Fruit fly (Drosophila melanogaster) whole organism, embryonic: ENCODE data around the gene synr.

ENCODE experiments used
- Atf-2 ChIP-seq: fragments of 200-800 bp; sonication (Bioruptor generic); optimal IDR thresholded peaks from 2 replicates; lab custom pipeline; 2016; ENCODE audit warnings: missing biosample characterization, missing genetic modification characterization
- CG13894 ChIP-seq: fragments of 200-800 bp; sonication (Bioruptor generic); optimal IDR thresholded peaks from 3 replicates; lab custom pipeline; 2018; ENCODE audit warnings: missing biosample characterization, mild to moderate bottlenecking, missing genetic modification characterization, moderate library complexity
- CG1529 ChIP-seq: fragments of 200-800 bp; sonication (Bioruptor generic); optimal IDR thresholded peaks from 3 replicates; lab custom pipeline; 2018; ENCODE audit warnings: missing biosample characterization, missing genetic modification characterization
- CG1602 ChIP-seq: fragments of 200-800 bp; sonication (Bioruptor generic); optimal IDR thresholded peaks from 3 replicates; lab custom pipeline; 2016; ENCODE audit warnings: missing biosample characterization, missing genetic modification characterization
- CG17912 ChIP-seq: fragments of 200-800 bp; sonication (Bioruptor generic); optimal IDR thresholded peaks from 2 replicates; lab custom pipeline; 2018; ENCODE audit warnings: missing biosample characterization, mild to moderate bottlenecking, missing genetic modification characterization
- CG34376 ChIP-seq: fragments of 200-800 bp; sonication (Bioruptor generic); optimal IDR thresholded peaks from 2 replicates; lab custom pipeline; 2018; ENCODE audit warnings: missing biosample characterization, mild to moderate bottlenecking, missing genetic modification characterization
- CG5245 ChIP-seq: fragments of 200-800 bp; sonication (Bioruptor generic); optimal IDR thresholded peaks from 3 replicates; lab custom pipeline; 2016; ENCODE audit warnings: missing biosample characterization, missing genetic modification characterization
- CG6254 ChIP-seq: fragments of 200-800 bp; sonication (Bioruptor generic); optimal IDR thresholded peaks from 3 replicates; lab custom pipeline; 2017; ENCODE audit warnings: mild to moderate bottlenecking, missing biosample characterization, missing genetic modification reagents, missing genetic modification characterization
- CG7839 ChIP-seq: fragments of 200-800 bp; sonication (Bioruptor generic); optimal IDR thresholded peaks from 3 replicates; lab custom pipeline; 2018; ENCODE audit warnings: missing biosample characterization, mild to moderate bottlenecking, missing genetic modification characterization, moderate library complexity
- CkIIα-i1 ChIP-seq: fragments of 200-800 bp; sonication (Bioruptor generic); IDR thresholded peaks from 2 replicates; pipeline ENCODE4 v1.3.6; 2022; ENCODE audit warnings: missing biosample characterization, missing genetic modification characterization
- D19B ChIP-seq: fragments of 200-800 bp; sonication (Bioruptor generic); optimal IDR thresholded peaks from 2 replicates; lab custom pipeline; 2017; ENCODE audit warnings: missing biosample characterization, mild to moderate bottlenecking, missing genetic modification characterization
- Dip2 ChIP-seq: fragments of 200-800 bp; sonication (Bioruptor generic); IDR thresholded peaks from 2 replicates; pipeline ENCODE4 v1.3.6; 2022; ENCODE audit warnings: missing biosample characterization, missing genetic modification characterization
- Doc3 ChIP-seq: fragments of 200-800 bp; sonication (Bioruptor generic); IDR thresholded peaks from 3 replicates; pipeline ENCODE4 v1.3.6; 2022; ENCODE audit warnings: missing biosample characterization, missing genetic modification characterization; ENCODE audit not compliant: partially characterized antibody
- ERR ChIP-seq: fragments of 200-800 bp; sonication (Bioruptor generic); optimal IDR thresholded peaks from 2 replicates; lab custom pipeline; 2016; ENCODE audit warnings: missing biosample characterization, missing genetic modification characterization
- Eip74EF ChIP-seq, 2 experiments: fragments of 200-800 bp in 1 of 2; fragments of >200 bp in 1 of 2; sonication (Bioruptor generic) in 1 of 2; optimal IDR thresholded peaks; 2 replicates each; lab custom pipeline; 2017 to 2019; ENCODE audit warnings: missing biosample characterization in 2 of 2, missing genetic modification characterization in 2 of 2, mild to moderate bottlenecking in 1 of 2, moderate library complexity in 1 of 2
- Fer2 ChIP-seq: fragments of 200-800 bp; sonication (Bioruptor generic); optimal IDR thresholded peaks from 2 replicates; lab custom pipeline; 2018; ENCODE audit warnings: missing biosample characterization, mild to moderate bottlenecking, missing genetic modification characterization, moderate library complexity
- HLHmδ ChIP-seq: fragments of 200-800 bp; sonication (Bioruptor generic); optimal IDR thresholded peaks from 2 replicates; lab custom pipeline; 2018; ENCODE audit warnings: missing biosample characterization, mild to moderate bottlenecking, missing genetic modification characterization, moderate library complexity
- Hr3 ChIP-seq: fragments of 200-800 bp; sonication (Bioruptor generic); optimal IDR thresholded peaks from 3 replicates; lab custom pipeline; 2016; ENCODE audit warnings: missing biosample characterization, missing genetic modification characterization
- Poxn ChIP-seq: fragments of 200-800 bp; sonication (Bioruptor generic); IDR thresholded peaks from 2 replicates; pipeline ENCODE4 v1.3.6; 2022; ENCODE audit warnings: missing biosample characterization, missing genetic modification characterization
- Ptx1 ChIP-seq: fragments of 200-800 bp; sonication (Bioruptor generic); IDR thresholded peaks from 2 replicates; pipeline ENCODE4 v1.3.6; 2022; ENCODE audit warnings: missing biosample characterization, missing genetic modification characterization
- Vsx1 ChIP-seq: fragments of 200-800 bp; sonication (Bioruptor generic); optimal IDR thresholded peaks from 2 replicates; lab custom pipeline; 2017; ENCODE audit warnings: missing biosample characterization, mild to moderate bottlenecking, missing genetic modification characterization, missing genetic modification reagents
- Xbp1 ChIP-seq: fragments of 200-800 bp; sonication (Bioruptor generic); optimal IDR thresholded peaks from 3 replicates; lab custom pipeline; 2016; ENCODE audit warnings: missing biosample characterization, mild to moderate bottlenecking, missing genetic modification characterization
- Xrp1 ChIP-seq: fragments of 200-800 bp; sonication (Bioruptor generic); IDR thresholded peaks from 2 replicates; pipeline ENCODE4 v1.3.6; 2022; ENCODE audit warnings: missing biosample characterization, missing genetic modification characterization
- ara ChIP-seq: fragments of 200-800 bp; sonication (Bioruptor generic); IDR thresholded peaks from 2 replicates; pipeline ENCODE4 v1.3.6; 2022; ENCODE audit warnings: missing biosample characterization, missing genetic modification characterization
- ash1 ChIP-seq: fragments of 200-800 bp; sonication (Bioruptor generic); optimal IDR thresholded peaks from 2 replicates; lab custom pipeline; 2018; ENCODE audit warnings: missing biosample characterization, mild to moderate bottlenecking, missing genetic modification characterization
- chm ChIP-seq: fragments of 200-800 bp; sonication (Bioruptor generic); IDR thresholded peaks from 2 replicates; pipeline ENCODE4 v1.3.6; 2022; ENCODE audit warnings: missing biosample characterization, missing genetic modification characterization
- chn ChIP-seq: fragments of 200-800 bp; sonication (Bioruptor generic); optimal IDR thresholded peaks from 2 replicates; lab custom pipeline; 2016; ENCODE audit warnings: missing biosample characterization, missing genetic modification characterization
- crc ChIP-seq: fragments of 200-800 bp; sonication (Bioruptor generic); optimal IDR thresholded peaks from 2 replicates; lab custom pipeline; 2016; ENCODE audit warnings: missing biosample characterization, missing genetic modification characterization
- dati ChIP-seq: fragments of 200-800 bp; sonication (Bioruptor generic); IDR thresholded peaks from 2 replicates; pipeline ENCODE4 v1.3.6; 2022; ENCODE audit warnings: missing biosample characterization, missing genetic modification characterization
- dmrt99B ChIP-seq: fragments of 200-800 bp; sonication (Bioruptor generic); optimal IDR thresholded peaks from 2 replicates; lab custom pipeline; 2018; ENCODE audit warnings: missing biosample characterization, mild to moderate bottlenecking, missing genetic modification characterization, moderate library complexity
- eve ChIP-seq, 2 experiments: fragments of >200 bp; optimal IDR thresholded peaks; 2 replicates each; lab custom pipeline; 2017; ENCODE audit warnings: missing biosample characterization in 2 of 2, missing genetic modification characterization in 2 of 2
- fru ChIP-seq: fragments of >200 bp; optimal IDR thresholded peaks from 2 replicates; lab custom pipeline; 2017
- gcm2 ChIP-seq: fragments of 200-800 bp; sonication (Bioruptor generic); optimal IDR thresholded peaks from 2 replicates; lab custom pipeline; 2016; ENCODE audit warnings: missing biosample characterization, missing genetic modification characterization
- hth ChIP-seq: fragments of >200 bp; optimal IDR thresholded peaks from 2 replicates; lab custom pipeline; 2017; ENCODE audit warnings: inconsistent platforms
- lab ChIP-seq: fragments of 200-800 bp; sonication (Bioruptor generic); optimal IDR thresholded peaks from 3 replicates; lab custom pipeline; 2017; ENCODE audit warnings: missing biosample characterization, missing genetic modification characterization, mild to moderate bottlenecking, moderate library complexity, missing genetic modification reagents
- mam ChIP-seq: fragments of 200-800 bp; sonication (Bioruptor generic); optimal IDR thresholded peaks from 3 replicates; lab custom pipeline; 2016; ENCODE audit warnings: missing biosample characterization, missing genetic modification characterization
- mirr ChIP-seq: fragments of 200-800 bp; sonication (Bioruptor generic); optimal IDR thresholded peaks from 3 replicates; lab custom pipeline; 2018; ENCODE audit warnings: missing biosample characterization, mild to moderate bottlenecking, missing genetic modification characterization
- org-1 ChIP-seq: fragments of 200-800 bp; sonication (Bioruptor generic); optimal IDR thresholded peaks from 2 replicates; lab custom pipeline; 2017; ENCODE audit warnings: missing biosample characterization, missing genetic modification characterization
- peb ChIP-seq: fragments of 200-800 bp; sonication (Bioruptor generic); IDR thresholded peaks from 2 replicates; pipeline ENCODE4 v1.3.6; 2022; ENCODE audit warnings: missing biosample characterization, missing genetic modification characterization
- rib ChIP-seq: fragments of 200-800 bp; sonication (Bioruptor generic); IDR thresholded peaks from 2 replicates; pipeline ENCODE4 v1.3.6; 2022; ENCODE audit warnings: missing biosample characterization, missing genetic modification characterization
- salm ChIP-seq: fragments of 200-800 bp; sonication (Bioruptor generic); optimal IDR thresholded peaks from 2 replicates; lab custom pipeline; 2018; ENCODE audit warnings: missing biosample characterization, mild to moderate bottlenecking, missing genetic modification characterization
- seq ChIP-seq: fragments of 200-800 bp; sonication (Bioruptor generic); IDR thresholded peaks from 2 replicates; pipeline ENCODE4 v1.3.6; 2022; ENCODE audit warnings: missing biosample characterization, missing genetic modification characterization
- shn ChIP-seq: fragments of 200-800 bp; sonication (Bioruptor generic); optimal IDR thresholded peaks from 3 replicates; lab custom pipeline; 2016; ENCODE audit warnings: missing biosample characterization, missing genetic modification characterization
- sima ChIP-seq: fragments of 200-800 bp; sonication (Bioruptor generic); optimal IDR thresholded peaks from 2 replicates; lab custom pipeline; 2016; ENCODE audit warnings: missing biosample characterization, missing genetic modification characterization
- sob ChIP-seq: fragments of 200-800 bp; sonication (Bioruptor generic); IDR thresholded peaks from 2 replicates; pipeline ENCODE4 v1.3.6; 2022; ENCODE audit warnings: missing biosample characterization, missing genetic modification characterization
- sqz ChIP-seq: fragments of 200-800 bp; sonication (Bioruptor generic); optimal IDR thresholded peaks from 3 replicates; lab custom pipeline; 2018; ENCODE audit warnings: missing biosample characterization, mild to moderate bottlenecking, missing genetic modification characterization
- stc ChIP-seq: fragments of 200-800 bp; sonication (Bioruptor generic); IDR thresholded peaks from 2 replicates; pipeline ENCODE4 v1.3.6; 2022; ENCODE audit warnings: missing biosample characterization, missing genetic modification characterization
- stwl ChIP-seq: fragments of 200-800 bp; sonication (Bioruptor generic); optimal IDR thresholded peaks from 3 replicates; lab custom pipeline; 2018; ENCODE audit warnings: missing biosample characterization, mild to moderate bottlenecking, missing genetic modification characterization, moderate library complexity
- tll ChIP-seq, 2 experiments: fragments of 200-800 bp in 1 of 2; fragments of >200 bp in 1 of 2; sonication (Bioruptor generic) in 1 of 2; optimal IDR thresholded peaks; 2 replicates each; lab custom pipeline; 2017 to 2019; ENCODE audit warnings: missing biosample characterization in 2 of 2, missing genetic modification characterization in 2 of 2, mild to moderate bottlenecking in 1 of 2, moderate library complexity in 1 of 2
- tna ChIP-seq: fragments of 200-800 bp; sonication (Bioruptor generic); IDR thresholded peaks from 2 replicates; pipeline ENCODE4 v1.3.6; 2022; ENCODE audit warnings: missing biosample characterization, missing genetic modification characterization; ENCODE audit not compliant: partially characterized antibody
- tup ChIP-seq: fragments of 200-800 bp; sonication (Bioruptor generic); optimal IDR thresholded peaks from 2 replicates; lab custom pipeline; 2016; ENCODE audit warnings: missing biosample characterization, mild to moderate bottlenecking, missing genetic modification characterization, moderate library complexity
- wek ChIP-seq: fragments of 200-800 bp; sonication (Bioruptor generic); optimal IDR thresholded peaks from 3 replicates; lab custom pipeline; 2018; ENCODE audit warnings: missing biosample characterization, mild to moderate bottlenecking, missing genetic modification characterization, moderate library complexity

Gene synr

DNA sequence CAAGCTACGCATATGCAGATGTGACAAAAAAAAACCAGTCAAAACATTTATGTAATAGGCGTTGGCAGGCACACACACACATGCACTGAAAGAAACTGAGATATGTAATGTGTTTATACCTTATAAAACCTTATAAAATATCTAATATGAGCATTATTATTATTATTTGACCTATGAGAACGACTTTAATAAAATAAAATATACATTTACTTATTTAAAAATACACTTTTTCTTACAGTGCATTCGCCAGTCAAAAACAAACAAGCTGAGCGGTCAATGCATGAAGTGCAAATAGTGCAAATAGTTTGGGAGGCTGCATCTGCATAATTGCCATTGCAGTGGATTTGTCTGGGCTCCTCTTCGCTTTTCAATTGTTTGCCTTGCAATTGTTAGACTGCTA, 34.6 kb upstream of the synr start (continued):
- TF ChIP-seq sima (GFP tag; lab: Kevin White, UChicago): no peak
- TF ChIP-seq dmrt99B: peak; percentile 93
- TF ChIP-seq mam: no peak
- TF ChIP-seq seq (GFP tag; lab: Robert Waterston, UW): peak; percentile 60; the same call in 1 of the 2 replicates
- peak; percentile 23 for TF ChIP-seq Fer2
- peak; percentile 43 for TF ChIP-seq wek
- TF ChIP-seq Dip2 (GFP tag; lab: Robert Waterston, UW): no peak
- TF ChIP-seq Eip74EF (GFP tag; optimal IDR thresholded peaks at IDR 0.05; lab: Kevin White, UChicago): peak in 1 of 2 experiments; percentile 84
- peak; percentile 77 for TF ChIP-seq Xbp1
- no peak for TF ChIP-seq Doc3 (GFP tag; lab: Robert Waterston, UW)
- no peak for TF ChIP-seq shn (GFP tag; lab: Kevin White, UChicago)
- no peak for TF ChIP-seq crc (GFP tag; lab: Kevin White, UChicago)
- TF ChIP-seq Ptx1 (GFP tag; lab: Robert Waterston, UW): peak; percentile 76
- TF ChIP-seq rib (GFP tag; lab: Robert Waterston, UW): no peak
- peak; percentile 11 for TF ChIP-seq CG17912 (GFP tag; lab: Kevin White, UChicago)
- TF ChIP-seq CG1529: peak; percentile 68
- no peak for TF ChIP-seq D19B (GFP tag; lab: Kevin White, UChicago)
- TF ChIP-seq ERR: no peak
- TF ChIP-seq CG6254 (GFP tag; lab: Kevin White, UChicago): peak; percentile 36
- peak; percentile 64 for TF ChIP-seq sqz (GFP tag; lab: Kevin White, UChicago)
- TF ChIP-seq CG5245 (GFP tag; lab: Kevin White, UChicago): peak; percentile 55
- no peak for TF ChIP-seq tll (GFP tag; optimal IDR thresholded peaks at IDR 0.05; lab: Kevin White, UChicago)
- no peak for TF ChIP-seq chn
- peak; percentile 70 for TF ChIP-seq CG7839 (tag; lab: Kevin White, UChicago)
- no peak for TF ChIP-seq ash1
- no peak for TF ChIP-seq mirr (GFP tag; lab: Kevin White, UChicago)
- TF ChIP-seq Poxn (GFP tag; lab: Robert Waterston, UW): no peak
- TF ChIP-seq org-1 (GFP tag; lab: Kevin White, UChicago): peak; percentile 62
- TF ChIP-seq hth (lab: Kevin White, UChicago): no peak
- no peak for TF ChIP-seq gcm2
- TF ChIP-seq ara: no peak; the same call in 1 of the 2 replicates
- no peak for TF ChIP-seq fru (lab: Kevin White, UChicago)
- TF ChIP-seq Atf-2 (GFP tag; lab: Kevin White, UChicago): no peak
- no peak for TF ChIP-seq CG13894 (tag; lab: Kevin White, UChicago)
- no peak for TF ChIP-seq CG34376 (GFP tag; lab: Kevin White, UChicago)
- TF ChIP-seq Xrp1: peak; percentile 72
- TF ChIP-seq tup (GFP tag; lab: Kevin White, UChicago): no peak
- peak in 1 of 2 experiments; percentile 90 for TF ChIP-seq eve (GFP tag; optimal IDR thresholded peaks at IDR 0.05; lab: Kevin White, UChicago)
- no peak for TF ChIP-seq CkIIα-i1
- no peak; the same call in 1 of the 2 replicates for TF ChIP-seq chm (GFP tag; lab: Robert Waterston, UW)
- TF ChIP-seq CG1602 (GFP tag; lab: Kevin White, UChicago): peak; percentile 47
- TF ChIP-seq Hr3 (GFP tag; lab: Kevin White, UChicago): peak; percentile 69
- peak; percentile 19 for TF ChIP-seq Vsx1 (GFP tag; lab: Kevin White, UChicago)
- peak; percentile 73 for TF ChIP-seq salm (tag; lab: Kevin White, UChicago)
- no peak for TF ChIP-seq dati (GFP tag; lab: Robert Waterston, UW)
- TF ChIP-seq tna (GFP tag; lab: Robert Waterston, UW): no peak
- TF ChIP-seq stwl (tag; lab: Kevin White, UChicago): no peak
- TF ChIP-seq sob (GFP tag; lab: Robert Waterston, UW): peak; percentile 77
- no peak for TF ChIP-seq HLHmδ (GFP tag; lab: Kevin White, UChicago)
- peak; percentile 69 for TF ChIP-seq lab (GFP tag; lab: Kevin White, UChicago)
- TF ChIP-seq peb (GFP tag; lab: Robert Waterston, UW): no peak
- peak; percentile 86 for TF ChIP-seq stc (GFP tag; lab: Robert Waterston, UW)
